Worm (Caenorhabditis elegans): Measurements from ENCODE around the gene Y44A6D.1.

Y44A6D.1 gene

ce11 chrV:20782188-20782587 is 7.6 kb downstream of the Y44A6D.1 start:
- peak; percentile 30 for TF ChIP-seq unc-62 (GFP tag; optimal IDR thresholded peaks at IDR 0.05)
- no peak for TF ChIP-seq mls-2 (tag; optimal IDR thresholded peaks at IDR 0.05)
- no peak for TF ChIP-seq nhr-76 (tag; optimal IDR thresholded peaks at IDR 0.05)
- TF ChIP-seq blmp-1 (tag; optimal IDR thresholded peaks at IDR 0.05), result no peak
- TF ChIP-seq nhr-237 (tag; optimal IDR thresholded peaks at IDR 0.05), result no peak
- peak; percentile 96 for TF ChIP-seq ces-1 (GFP tag; optimal IDR thresholded peaks at IDR 0.05)
- TF ChIP-seq mep-1 (tag; optimal IDR thresholded peaks at IDR 0.05), result peak; percentile 33
- no peak for TF ChIP-seq unc-120 (tag; optimal IDR thresholded peaks at IDR 0.05; ENCODE audit: poor library complexity, severe bottlenecking)

- TF ChIP-seq ceh-39 (tag; optimal IDR thresholded peaks at IDR 0.05), result no peak
- TF ChIP-seq nhr-76 (tag; optimal IDR thresholded peaks at IDR 0.05), result no peak
- no peak for TF ChIP-seq ceh-43 (GFP tag; optimal IDR thresholded peaks at IDR 0.05)
- TF ChIP-seq nhr-2 (tag; optimal IDR thresholded peaks at IDR 0.05), result no peak
Measured at ce11 chrV:20781346-20781952, 8.4 kb downstream of the Y44A6D.1 start.

ce11 chrV:20780400-20780799 is 9.4 kb downstream of the Y44A6D.1 start, which contains the start of gene hif-1:
hif-1 (plus strand) TSS chrV:20780407.
- TF ChIP-seq elt-3 (tag; optimal IDR thresholded peaks at IDR 0.05) (no peak), ceh-83 (GFP tag; optimal IDR thresholded peaks at IDR 0.05) (no peak), nhr-2 (tag; optimal IDR thresholded peaks at IDR 0.05) (no peak), sptf-1 (tag; optimal IDR thresholded peaks at IDR 0.05) (no peak), M03D4.4 (tag; optimal IDR thresholded peaks at IDR 0.05) (no peak), lin-13 (tag; optimal IDR thresholded peaks at IDR 0.05) (no peak), ham-2 (GFP tag; optimal IDR thresholded peaks at IDR 0.05) (no peak), zip-8 (tag; optimal IDR thresholded peaks at IDR 0.05) (no peak), ztf-11 (tag; optimal IDR thresholded peaks at IDR 0.05) (no peak), snpc-4 (tag; optimal IDR thresholded peaks at IDR 0.05) (no peak), nhr-12 (tag; optimal IDR thresholded peaks at IDR 0.05) (no peak), elt-1 (tag; optimal IDR thresholded peaks at IDR 0.05; ENCODE audit: borderline replicate concordance, insufficient read depth) (no peak), pha-4 (tag; optimal IDR thresholded peaks at IDR 0.05) (no peak), nhr-28 (tag; optimal IDR thresholded peaks at IDR 0.05) (no peak), lin-32 (GFP tag; optimal IDR thresholded peaks at IDR 0.05) (no peak), unc-39 (tag; optimal IDR thresholded peaks at IDR 0.05) (no peak), mep-1 (tag; optimal IDR thresholded peaks at IDR 0.05) (no peak), mls-2 (tag; optimal IDR thresholded peaks at IDR 0.05) (no peak), ceh-39 (tag; optimal IDR thresholded peaks at IDR 0.05) (no peak), hlh-1 (tag; optimal IDR thresholded peaks at IDR 0.05) (no peak)

ce11 chrV:20779707-20780346 is 10.0 kb downstream of the Y44A6D.1 start:
- no peak for TF ChIP-seq mls-2 (tag; optimal IDR thresholded peaks at IDR 0.05)
- TF ChIP-seq drap-1 (GFP tag; optimal IDR thresholded peaks at IDR 0.05), result no peak
- no peak for TF ChIP-seq sem-2 (GFP tag; optimal IDR thresholded peaks at IDR 0.05)
- no peak for TF ChIP-seq blmp-1 (tag; optimal IDR thresholded peaks at IDR 0.05)
- TF ChIP-seq unc-39 (tag; optimal IDR thresholded peaks at IDR 0.05), result no peak
- TF ChIP-seq nhr-12 (tag; optimal IDR thresholded peaks at IDR 0.05), result no peak
- no peak for TF ChIP-seq mep-1 (tag; optimal IDR thresholded peaks at IDR 0.05)
- peak; percentile 54 for TF ChIP-seq unc-62 (GFP tag; optimal IDR thresholded peaks at IDR 0.05)
- TF ChIP-seq hlh-1 (tag; optimal IDR thresholded peaks at IDR 0.05), result peak; percentile 82

ce11 chrV:20778886-20779285 is 10.9 kb downstream of the Y44A6D.1 start:
- TF ChIP-seq unc-62 (GFP tag; optimal IDR thresholded peaks at IDR 0.05) (no peak), elt-1 (tag; optimal IDR thresholded peaks at IDR 0.05; ENCODE audit: borderline replicate concordance, insufficient read depth) (peak; percentile 15), lin-13 (tag; optimal IDR thresholded peaks at IDR 0.05) (no peak), ceh-83 (GFP tag; optimal IDR thresholded peaks at IDR 0.05) (no peak), ces-1 (GFP tag; optimal IDR thresholded peaks at IDR 0.05) (no peak)

ce11 chrV:20778257-20778697 is 11.6 kb downstream of the Y44A6D.1 start:
- TF ChIP-seq ceh-43 (GFP tag; optimal IDR thresholded peaks at IDR 0.05) (no peak), cnd-1 (tag; optimal IDR thresholded peaks at IDR 0.05) (no peak), sem-2 (GFP tag; optimal IDR thresholded peaks at IDR 0.05) (no peak), hlh-1 (tag; optimal IDR thresholded peaks at IDR 0.05) (peak; percentile 80), nhr-28 (tag; optimal IDR thresholded peaks at IDR 0.05) (no peak), unc-62 (GFP tag; optimal IDR thresholded peaks at IDR 0.05) (peak; percentile 94), tbx-8 (GFP tag; optimal IDR thresholded peaks at IDR 0.05) (no peak), elt-1 (tag; optimal IDR thresholded peaks at IDR 0.05; ENCODE audit: borderline replicate concordance, insufficient read depth) (no peak), nhr-12 (tag; optimal IDR thresholded peaks at IDR 0.05) (no peak), mab-5 (tag; optimal IDR thresholded peaks at IDR 0.05) (peak; percentile 27), snpc-4 (tag; optimal IDR thresholded peaks at IDR 0.05) (no peak), ces-1 (GFP tag; optimal IDR thresholded peaks at IDR 0.05) (peak; percentile 95), ztf-11 (tag; optimal IDR thresholded peaks at IDR 0.05) (no peak), blmp-1 (tag; optimal IDR thresholded peaks at IDR 0.05) (no peak), zip-8 (tag; optimal IDR thresholded peaks at IDR 0.05) (no peak), nhr-76 (tag; optimal IDR thresholded peaks at IDR 0.05) (no peak), drap-1 (GFP tag; optimal IDR thresholded peaks at IDR 0.05) (no peak), M03D4.4 (tag; optimal IDR thresholded peaks at IDR 0.05) (no peak), ceh-83 (GFP tag; optimal IDR thresholded peaks at IDR 0.05) (no peak), sptf-1 (tag; optimal IDR thresholded peaks at IDR 0.05) (peak; percentile 52), unc-120 (tag; optimal IDR thresholded peaks at IDR 0.05; ENCODE audit: poor library complexity, severe bottlenecking) (peak; percentile 88), flh-1 (GFP tag; optimal IDR thresholded peaks at IDR 0.05) (no peak), ceh-39 (tag; optimal IDR thresholded peaks at IDR 0.05) (peak; percentile 28), mep-1 (tag; optimal IDR thresholded peaks at IDR 0.05) (peak; percentile 87), lsy-2 (tag; optimal IDR thresholded peaks at IDR 0.05) (peak; percentile 58)

Measured in whole organism, mixed stage, embryonic.